Worm (Caenorhabditis elegans) whole organism, L2 larva: Measurements from ENCODE around the gene C34B4.5.

Experiments
- alr-1 ChIP-seq: fragments of 150-350 bp; optimal IDR thresholded peaks from 2 replicates; lab custom pipeline; 2014; ENCODE audit warnings: missing biosample characterization, missing genetic modification characterization
- egl-27 ChIP-seq: sonication (generic microtip); optimal IDR thresholded peaks from 3 replicates; lab custom pipeline; 2017; ENCODE audit warnings: missing biosample characterization, missing genetic modification reagents, missing genetic modification characterization
- lin-13 ChIP-seq: fragments of 150-350 bp; optimal IDR thresholded peaks from 2 replicates; lab custom pipeline; 2014; ENCODE audit warnings: missing biosample characterization, missing genetic modification reagents, missing genetic modification characterization
- nhr-23 ChIP-seq: fragments of 150-350 bp; optimal IDR thresholded peaks from 2 replicates; lab custom pipeline; 2014; ENCODE audit warnings: missing biosample characterization, missing genetic modification reagents, missing genetic modification characterization
- nhr-237 ChIP-seq: fragments of 150-350 bp; optimal IDR thresholded peaks from 2 replicates; lab custom pipeline; 2014; ENCODE audit warnings: missing biosample characterization, missing genetic modification characterization
- sma-3 ChIP-seq: sonication (generic microtip); optimal IDR thresholded peaks from 2 replicates; lab custom pipeline; 2016; ENCODE audit warnings: missing genetic modification reagents, missing genetic modification characterization, missing compliant biosample characterization
- sma-9 ChIP-seq, 2 experiments: fragments of 150-350 bp in 1 of 2; sonication (generic microtip) in 1 of 2; optimal IDR thresholded peaks; 2 replicates each; lab custom pipeline; 2014 to 2016; ENCODE audit warnings: missing genetic modification characterization in 2 of 2, mild to moderate bottlenecking in 1 of 2, missing biosample characterization in 1 of 2, missing compliant biosample characterization in 1 of 2, missing genetic modification reagents in 1 of 2, moderate library complexity in 1 of 2

DNA sequence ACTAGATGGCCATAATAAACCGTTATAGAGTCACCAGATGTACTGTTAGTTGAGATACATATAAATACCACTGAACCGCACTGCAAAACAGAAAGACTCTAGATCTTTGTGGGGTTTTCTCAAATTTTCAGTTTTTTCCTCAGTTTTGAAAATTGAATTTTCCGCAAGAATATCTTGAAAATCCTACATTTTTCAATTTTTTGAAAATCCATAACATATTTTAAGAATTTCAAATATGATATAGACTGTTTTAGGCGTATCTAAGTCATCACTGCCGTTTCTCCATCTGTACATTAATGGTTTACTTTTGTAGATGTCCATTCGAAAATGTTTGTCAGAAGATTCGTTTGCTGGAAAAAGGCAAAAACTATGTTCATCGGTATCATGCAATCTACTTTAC lies 33.9 kb upstream of the C34B4.5 start, which contains the start of gene F42E8.1:
- TF ChIP-seq alr-1 (no peak), sma-3 (GFP tag; lab: Kevin White, UChicago) (no peak), nhr-237 (no peak), lin-13 (GFP tag; lab: Kevin White, UChicago) (no peak), sma-9 (GFP tag; optimal IDR thresholded peaks at IDR 0.05; lab: Kevin White, UChicago) (no peak), sma-9 (tag; optimal IDR thresholded peaks at IDR 0.05; lab: Kevin White, UChicago) (no peak), nhr-23 (tag; lab: Kevin White, UChicago) (no peak), egl-27 (tag; lab: Kevin White, UChicago) (no peak)
